Fruit fly (Drosophila melanogaster) whole organism, embryonic: Measurements from ENCODE around the gene CG43055.

Experiments
- Bgb ChIP-seq: fragments of 200-800 bp; sonication (Bioruptor generic); IDR thresholded peaks from 2 replicates; pipeline ENCODE4 v1.3.6; 2022; ENCODE audit warnings: missing biosample characterization, missing genetic modification characterization; ENCODE audit not compliant: partially characterized antibody
- Bteb2 ChIP-seq: fragments of 200-800 bp; sonication (Bioruptor generic); optimal IDR thresholded peaks from 2 replicates; lab custom pipeline; 2016; ENCODE audit warnings: missing biosample characterization, missing genetic modification characterization
- CG10147 ChIP-seq: fragments of 200-800 bp; sonication (Bioruptor generic); optimal IDR thresholded peaks from 2 replicates; lab custom pipeline; 2019; ENCODE audit warnings: missing biosample characterization, mild to moderate bottlenecking, missing genetic modification characterization, moderate library complexity
- CG10462 ChIP-seq: fragments of 200-800 bp; sonication (Bioruptor generic); optimal IDR thresholded peaks from 2 replicates; lab custom pipeline; 2016; ENCODE audit warnings: missing biosample characterization, missing genetic modification characterization
- CG10543 ChIP-seq: fragments of 200-800 bp; sonication (Bioruptor generic); optimal IDR thresholded peaks from 3 replicates; lab custom pipeline; 2017; ENCODE audit warnings: missing biosample characterization, mild to moderate bottlenecking, missing genetic modification characterization, moderate library complexity
- CG10959 ChIP-seq: fragments of 200-800 bp; sonication (Bioruptor generic); IDR thresholded peaks from 2 replicates; pipeline ENCODE4 v1.3.6; 2022; ENCODE audit warnings: missing biosample characterization, missing genetic modification characterization
- CG11247 ChIP-seq: fragments of 200-800 bp; sonication (Bioruptor generic); IDR thresholded peaks from 2 replicates; pipeline ENCODE4 v1.3.6; 2022; ENCODE audit warnings: missing biosample characterization, missing genetic modification characterization
- CG15601 ChIP-seq: fragments of 200-800 bp; sonication (Bioruptor generic); optimal IDR thresholded peaks from 3 replicates; lab custom pipeline; 2019; ENCODE audit warnings: missing biosample characterization, mild to moderate bottlenecking, missing genetic modification characterization, moderate library complexity
- CG1603 ChIP-seq: fragments of 200-800 bp; sonication (Bioruptor generic); optimal IDR thresholded peaks from 2 replicates; lab custom pipeline; 2019; ENCODE audit warnings: missing biosample characterization, mild to moderate bottlenecking, missing genetic modification characterization, moderate library complexity
- CG17328 ChIP-seq: fragments of 200-800 bp; sonication (Bioruptor generic); IDR thresholded peaks from 2 replicates; pipeline ENCODE4 v1.3.6; 2022; ENCODE audit warnings: missing biosample characterization, missing genetic modification characterization
- CG17829 ChIP-seq: fragments of 200-800 bp; optimal IDR thresholded peaks from 2 replicates; lab custom pipeline; 2019; ENCODE audit warnings: missing biosample characterization, mild to moderate bottlenecking, missing genetic modification characterization, moderate library complexity
- CG18262 ChIP-seq: fragments of 200-800 bp; optimal IDR thresholded peaks from 3 replicates; lab custom pipeline; 2019; ENCODE audit warnings: missing biosample characterization, mild to moderate bottlenecking, missing genetic modification characterization, moderate library complexity
- CG18476 ChIP-seq: fragments of 200-800 bp; sonication (Bioruptor generic); optimal IDR thresholded peaks from 2 replicates; lab custom pipeline; 2016; ENCODE audit warnings: missing biosample characterization, mild to moderate bottlenecking, missing genetic modification characterization
- CG2129 ChIP-seq: fragments of 200-800 bp; sonication (Bioruptor generic); IDR thresholded peaks from 2 replicates; pipeline ENCODE4 v1.3.6; 2022; ENCODE audit warnings: missing biosample characterization, missing genetic modification characterization; ENCODE audit not compliant: partially characterized antibody
- CG30431 ChIP-seq: fragments of 200-800 bp; sonication (Bioruptor generic); optimal IDR thresholded peaks from 2 replicates; lab custom pipeline; 2017; ENCODE audit warnings: missing biosample characterization, missing genetic modification characterization
- CG7556 ChIP-seq: fragments of 200-800 bp; sonication (Bioruptor generic); optimal IDR thresholded peaks from 2 replicates; lab custom pipeline; 2017; ENCODE audit warnings: missing biosample characterization, mild to moderate bottlenecking, missing genetic modification characterization
- CG7928 ChIP-seq: fragments of 200-800 bp; sonication (Bioruptor generic); optimal IDR thresholded peaks from 2 replicates; lab custom pipeline; 2017; ENCODE audit warnings: missing biosample characterization, mild to moderate bottlenecking, missing genetic modification characterization
- CG8765 ChIP-seq: fragments of 200-800 bp; sonication (Bioruptor generic); IDR thresholded peaks from 2 replicates; pipeline ENCODE4 v1.3.6; 2022; ENCODE audit warnings: missing biosample characterization, missing genetic modification characterization
- CG9609 ChIP-seq: fragments of 200-800 bp; sonication (Bioruptor generic); optimal IDR thresholded peaks from 3 replicates; lab custom pipeline; 2016; ENCODE audit warnings: missing biosample characterization, missing genetic modification characterization
- Dll ChIP-seq: fragments of 200-800 bp; sonication (Bioruptor generic); IDR thresholded peaks from 4 replicates; pipeline ENCODE4 v1.3.6; 2022; ENCODE audit warnings: missing biosample characterization, missing genetic modification characterization; ENCODE audit not compliant: partially characterized antibody
- Dp ChIP-seq: fragments of 200-800 bp; sonication (Bioruptor generic); optimal IDR thresholded peaks from 2 replicates; lab custom pipeline; 2018; ENCODE audit warnings: missing biosample characterization, mild to moderate bottlenecking, missing genetic modification characterization, moderate library complexity
- HLH3B ChIP-seq: fragments of 200-800 bp; sonication (Bioruptor generic); IDR thresholded peaks from 2 replicates; pipeline ENCODE4 v1.3.6; 2022; ENCODE audit warnings: missing biosample characterization, missing genetic modification characterization
- Hand ChIP-seq: fragments of 200-800 bp; sonication (Bioruptor generic); optimal IDR thresholded peaks from 2 replicates; lab custom pipeline; 2017; ENCODE audit warnings: mild to moderate bottlenecking, missing biosample characterization, missing genetic modification reagents, missing genetic modification characterization
- Lpt ChIP-seq: fragments of >200 bp; optimal IDR thresholded peaks from 2 replicates; lab custom pipeline; 2018; ENCODE audit warnings: missing biosample characterization, missing genetic modification characterization
- Pdp1 ChIP-seq, 2 experiments: fragments of 200-800 bp; sonication (Bioruptor generic); optimal IDR thresholded peaks; 3 replicates each; lab custom pipeline; 2016; ENCODE audit warnings: missing biosample characterization in 2 of 2, missing genetic modification characterization in 2 of 2, mild to moderate bottlenecking in 1 of 2, moderate library complexity in 1 of 2
- Stat92E ChIP-seq, 3 experiments: fragments of >200 bp in 2 of 3; fragments of 200-800 bp in 1 of 3; sonication (Bioruptor generic) in 1 of 3; optimal IDR thresholded peaks; 2 replicates each; lab custom pipeline; 2017 to 2019; ENCODE audit warnings: missing biosample characterization in 3 of 3, missing genetic modification characterization in 3 of 3, mild to moderate bottlenecking in 1 of 3, moderate library complexity in 1 of 3
- Xrp1 ChIP-seq: fragments of 200-800 bp; sonication (Bioruptor generic); IDR thresholded peaks from 2 replicates; pipeline ENCODE4 v1.3.6; 2022; ENCODE audit warnings: missing biosample characterization, missing genetic modification characterization
- amos ChIP-seq: fragments of 200-800 bp; sonication (Bioruptor generic); IDR thresholded peaks from 2 replicates; pipeline ENCODE4 v1.3.6; 2022; ENCODE audit warnings: missing biosample characterization, missing genetic modification characterization; ENCODE audit not compliant: partially characterized antibody
- crc ChIP-seq: fragments of 200-800 bp; sonication (Bioruptor generic); optimal IDR thresholded peaks from 2 replicates; lab custom pipeline; 2016; ENCODE audit warnings: missing biosample characterization, missing genetic modification characterization
- cwo ChIP-seq: fragments of 200-800 bp; sonication (Bioruptor generic); optimal IDR thresholded peaks from 3 replicates; lab custom pipeline; 2017; ENCODE audit warnings: missing biosample characterization, missing genetic modification characterization, mild to moderate bottlenecking, moderate library complexity, missing genetic modification reagents
- ems ChIP-seq: fragments of 200-800 bp; sonication (Bioruptor generic); optimal IDR thresholded peaks from 3 replicates; lab custom pipeline; 2016; ENCODE audit warnings: missing biosample characterization, missing genetic modification characterization
- fd64A ChIP-seq: fragments of 200-800 bp; sonication (Bioruptor generic); optimal IDR thresholded peaks from 3 replicates; lab custom pipeline; 2018; ENCODE audit warnings: missing biosample characterization, mild to moderate bottlenecking, missing genetic modification characterization
- fd96Cb ChIP-seq: fragments of 200-800 bp; sonication (Bioruptor generic); optimal IDR thresholded peaks from 2 replicates; lab custom pipeline; 2018; ENCODE audit warnings: missing biosample characterization, mild to moderate bottlenecking, missing genetic modification characterization, moderate library complexity
- grn ChIP-seq: fragments of 200-800 bp; sonication (Bioruptor generic); optimal IDR thresholded peaks from 3 replicates; lab custom pipeline; 2017; ENCODE audit warnings: missing biosample characterization, missing genetic modification characterization
- h ChIP-seq: fragments of >200 bp; optimal IDR thresholded peaks from 2 replicates; lab custom pipeline; 2017
- ind ChIP-seq: fragments of 200-800 bp; sonication (Bioruptor generic); optimal IDR thresholded peaks from 3 replicates; lab custom pipeline; 2016; ENCODE audit warnings: missing biosample characterization, missing genetic modification characterization
- mam ChIP-seq: fragments of 200-800 bp; sonication (Bioruptor generic); optimal IDR thresholded peaks from 3 replicates; lab custom pipeline; 2016; ENCODE audit warnings: missing biosample characterization, missing genetic modification characterization
- pb ChIP-seq: fragments of 200-800 bp; sonication (Bioruptor generic); optimal IDR thresholded peaks from 3 replicates; lab custom pipeline; 2016; ENCODE audit warnings: missing biosample characterization, missing genetic modification characterization
- pita ChIP-seq: fragments of 200-800 bp; sonication (Bioruptor generic); optimal IDR thresholded peaks from 2 replicates; lab custom pipeline; 2017; ENCODE audit warnings: missing biosample characterization, mild to moderate bottlenecking, missing genetic modification characterization
- rib ChIP-seq: fragments of 200-800 bp; sonication (Bioruptor generic); IDR thresholded peaks from 2 replicates; pipeline ENCODE4 v1.3.6; 2022; ENCODE audit warnings: missing biosample characterization, missing genetic modification characterization
- schlank ChIP-seq: fragments of 200-800 bp; sonication (Bioruptor generic); optimal IDR thresholded peaks from 2 replicates; lab custom pipeline; 2018; ENCODE audit warnings: missing biosample characterization, mild to moderate bottlenecking, missing genetic modification characterization
- sqz ChIP-seq: fragments of 200-800 bp; sonication (Bioruptor generic); optimal IDR thresholded peaks from 3 replicates; lab custom pipeline; 2018; ENCODE audit warnings: missing biosample characterization, mild to moderate bottlenecking, missing genetic modification characterization
- ssp ChIP-seq: fragments of 200-800 bp; sonication (Bioruptor generic); IDR thresholded peaks from 2 replicates; pipeline ENCODE4 v1.3.6; 2022; ENCODE audit warnings: missing biosample characterization, missing genetic modification characterization
- stwl ChIP-seq: fragments of 200-800 bp; sonication (Bioruptor generic); optimal IDR thresholded peaks from 3 replicates; lab custom pipeline; 2018; ENCODE audit warnings: missing biosample characterization, mild to moderate bottlenecking, missing genetic modification characterization, moderate library complexity
- tna ChIP-seq: fragments of 200-800 bp; sonication (Bioruptor generic); IDR thresholded peaks from 2 replicates; pipeline ENCODE4 v1.3.6; 2022; ENCODE audit warnings: missing biosample characterization, missing genetic modification characterization; ENCODE audit not compliant: partially characterized antibody
- wdn ChIP-seq: fragments of 200-800 bp; sonication (Bioruptor generic); IDR thresholded peaks from 2 replicates; pipeline ENCODE4 v1.3.6; 2022; ENCODE audit warnings: missing biosample characterization, missing genetic modification characterization
- zf30C ChIP-seq: fragments of 200-800 bp; sonication (Bioruptor generic); optimal IDR thresholded peaks from 3 replicates; lab custom pipeline; 2018; ENCODE audit warnings: missing biosample characterization, mild to moderate bottlenecking, missing genetic modification characterization

CG43055 gene

DNA sequence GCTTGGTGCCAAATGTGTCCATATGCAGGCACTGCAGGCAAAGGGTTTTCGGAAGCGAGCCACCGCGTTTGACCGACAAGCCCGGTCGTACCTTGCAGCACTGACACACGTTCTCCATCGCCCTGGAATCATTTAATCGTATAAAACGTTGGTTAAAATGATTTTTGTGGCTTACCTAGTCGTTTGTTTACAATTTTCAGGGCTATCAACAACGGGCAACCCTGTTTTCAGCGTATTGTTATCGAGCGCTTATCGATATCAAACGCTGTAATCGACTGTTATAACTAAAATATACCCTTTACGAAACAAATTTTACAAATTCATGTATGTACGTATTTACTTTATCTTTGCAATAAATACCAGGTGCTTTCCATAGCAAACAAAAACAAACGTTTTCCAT, 28.4 kb upstream of the CG43055 start, which contains the start of gene CG17612 (continued):
- TF ChIP-seq cwo (GFP tag; lab: Kevin White, UChicago) (no peak), Pdp1 (GFP tag; optimal IDR thresholded peaks at IDR 0.05; lab: Kevin White, UChicago) (peak in 1 of 2 experiments; percentile 29), CG9609 (GFP tag; lab: Kevin White, UChicago) (no peak), amos (GFP tag; lab: Robert Waterston, UW) (peak; percentile 56; the same call in 1 of the 2 replicates), CG7928 (GFP tag; lab: Kevin White, UChicago) (peak; percentile 91)
- TF ChIP-seq, all 482 proteins: peak for 54

DNA sequence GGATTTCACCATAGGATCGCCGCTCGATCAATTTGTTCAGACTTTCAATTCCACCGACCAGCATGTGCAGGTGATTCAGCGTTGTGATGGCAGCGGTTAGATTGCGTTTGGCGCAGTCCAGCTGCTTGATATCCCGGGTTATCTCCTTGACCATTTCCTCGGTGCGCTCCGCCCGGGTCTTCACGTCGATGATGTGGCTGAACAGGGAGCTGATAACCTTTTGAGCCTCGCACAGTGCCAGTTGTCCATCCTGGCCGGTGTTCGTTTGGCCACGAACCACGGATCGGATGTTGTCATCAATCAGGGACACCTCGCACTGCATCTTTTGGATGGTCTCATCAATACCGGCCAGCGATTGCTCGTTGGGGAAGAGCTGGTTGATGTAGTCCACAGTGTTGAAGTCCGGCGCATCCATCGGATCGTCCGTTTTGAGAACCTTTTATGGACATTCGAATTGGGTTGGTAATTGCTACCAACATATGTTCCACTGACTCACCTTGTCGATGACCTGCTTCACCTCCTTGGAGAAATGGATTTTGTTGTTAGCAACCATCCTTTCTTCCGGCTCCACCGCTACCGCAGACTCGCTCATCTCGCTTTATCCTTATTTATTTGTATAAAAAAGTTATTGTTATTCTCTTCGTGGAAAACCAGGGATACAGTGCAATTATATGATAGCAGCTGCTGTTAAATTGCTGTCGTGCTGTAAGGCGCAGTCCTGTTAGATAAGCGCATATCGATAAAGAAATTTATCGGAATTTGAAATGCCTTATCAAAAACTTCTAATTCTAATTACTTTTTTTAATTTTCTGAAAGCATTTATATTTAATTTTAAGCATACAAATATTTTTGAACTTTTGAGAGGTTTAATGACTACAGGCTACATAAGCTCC, 25.3 kb upstream of the CG43055 start, which contains the start of gene Vps53:
Vps53 (minus strand) TSS at position 676 of the 893 bp plus-strand sequence.
- TF ChIP-seq mam (GFP tag; lab: Kevin White, UChicago) (no peak), Lpt (GFP tag; lab: Kevin White, UChicago) (no peak), CG1603 (tag; lab: Kevin White, UChicago) (peak; percentile 14), CG18262 (tag; lab: Kevin White, UChicago) (no peak), wdn (no peak), schlank (tag; lab: Kevin White, UChicago) (no peak), CG30431 (GFP tag; lab: Kevin White, UChicago) (no peak), CG2129 (GFP tag; lab: Robert Waterston, UW) (no peak), pb (GFP tag; lab: Kevin White, UChicago) (no peak), CG8765 (no peak), CG15601 (tag; lab: Kevin White, UChicago) (no peak), CG11247 (GFP tag; lab: Robert Waterston, UW) (no peak), Xrp1 (GFP tag; lab: Robert Waterston, UW) (no peak), Hand (GFP tag; lab: Kevin White, UChicago) (no peak), CG10462 (GFP tag; lab: Kevin White, UChicago) (no peak), crc (GFP tag; lab: Kevin White, UChicago) (no peak), CG10959 (GFP tag; lab: Robert Waterston, UW) (no peak), fd64A (no peak), CG18476 (GFP tag; lab: Kevin White, UChicago) (no peak), rib (no peak), CG7556 (GFP tag; lab: Kevin White, UChicago) (no peak), grn (GFP tag; lab: Kevin White, UChicago) (peak; percentile 77), CG10147 (GFP tag; lab: Kevin White, UChicago) (no peak), pita (GFP tag; lab: Kevin White, UChicago) (no peak), tna (no peak), Dll (GFP tag; lab: Robert Waterston, UW) (peak; percentile 58; the same call in 2 of the 4 replicates), Bteb2 (GFP tag; lab: Kevin White, UChicago) (no peak), CG17328 (GFP tag; lab: Robert Waterston, UW) (no peak), Stat92E (GFP tag; optimal IDR thresholded peaks at IDR 0.05; lab: Kevin White, UChicago) (peak in 1 of 3 experiments; percentile 26), fd96Cb (tag; lab: Kevin White, UChicago) (no peak), stwl (tag; lab: Kevin White, UChicago) (peak; percentile 24), CG10543 (no peak), h (lab: Kevin White, UChicago) (no peak), CG17829 (no peak), HLH3B (GFP tag; lab: Robert Waterston, UW) (no peak), zf30C (GFP tag; lab: Kevin White, UChicago) (no peak), ems (GFP tag; lab: Kevin White, UChicago) (no peak), Bgb (GFP tag; lab: Robert Waterston, UW) (peak; percentile 20; the same call in 1 of the 2 replicates), ssp (GFP tag; lab: Robert Waterston, UW) (no peak), ind (GFP tag; lab: Kevin White, UChicago) (no peak), Dp (GFP tag; lab: Kevin White, UChicago) (peak; percentile 85), sqz (no peak)
